Worm (Caenorhabditis elegans): ENCODE measurements around the gene irld-21.

The irld-21 gene

DNA sequence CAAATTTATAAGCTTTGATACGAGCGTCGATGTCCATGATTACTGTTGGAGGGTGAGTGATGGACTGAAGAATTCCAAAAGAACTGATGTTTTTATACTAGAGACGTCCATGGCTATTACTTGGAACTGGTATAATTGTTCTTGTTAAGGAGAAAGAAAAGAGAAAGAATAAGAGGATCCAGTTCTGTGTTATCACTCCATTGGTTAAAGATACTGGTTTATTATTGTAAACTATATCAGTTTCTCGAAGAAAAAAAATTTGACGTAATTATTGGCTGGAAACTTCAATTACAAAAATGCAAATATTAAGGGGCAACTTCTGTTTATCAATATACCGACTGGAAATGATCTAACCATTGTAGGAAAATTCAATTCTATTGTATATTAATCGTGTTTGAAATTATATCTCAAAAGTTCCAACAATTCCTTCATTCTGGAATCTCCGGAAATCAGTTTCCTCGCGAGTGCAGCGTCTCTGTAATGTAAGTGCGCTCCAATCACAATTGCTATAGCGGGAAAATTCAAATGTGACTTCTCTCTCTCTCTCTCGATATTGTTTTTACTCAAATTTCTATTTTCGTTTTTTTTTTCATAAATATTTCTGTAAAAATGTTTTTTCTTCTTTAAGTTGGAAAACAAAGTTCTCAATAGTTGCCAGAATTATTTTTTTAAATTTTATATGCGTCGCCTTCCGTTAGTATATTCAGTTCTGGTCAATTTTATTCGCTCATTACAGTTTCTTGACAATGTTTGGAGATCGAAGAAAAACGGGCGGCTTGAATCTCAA, 36.5 kb downstream of the irld-21 start, which contains the start of the genes col-2 and ndc-80:
Gene col-2 (minus strand): TSS at position 51 of the 787 bp plus-strand sequence.
Gene ndc-80 (plus strand): TSS at position 737 of the 787 bp plus-strand sequence.
- no peak for TF ChIP-seq unc-62 (GFP tag; optimal IDR thresholded peaks at IDR 0.05)

DNA sequence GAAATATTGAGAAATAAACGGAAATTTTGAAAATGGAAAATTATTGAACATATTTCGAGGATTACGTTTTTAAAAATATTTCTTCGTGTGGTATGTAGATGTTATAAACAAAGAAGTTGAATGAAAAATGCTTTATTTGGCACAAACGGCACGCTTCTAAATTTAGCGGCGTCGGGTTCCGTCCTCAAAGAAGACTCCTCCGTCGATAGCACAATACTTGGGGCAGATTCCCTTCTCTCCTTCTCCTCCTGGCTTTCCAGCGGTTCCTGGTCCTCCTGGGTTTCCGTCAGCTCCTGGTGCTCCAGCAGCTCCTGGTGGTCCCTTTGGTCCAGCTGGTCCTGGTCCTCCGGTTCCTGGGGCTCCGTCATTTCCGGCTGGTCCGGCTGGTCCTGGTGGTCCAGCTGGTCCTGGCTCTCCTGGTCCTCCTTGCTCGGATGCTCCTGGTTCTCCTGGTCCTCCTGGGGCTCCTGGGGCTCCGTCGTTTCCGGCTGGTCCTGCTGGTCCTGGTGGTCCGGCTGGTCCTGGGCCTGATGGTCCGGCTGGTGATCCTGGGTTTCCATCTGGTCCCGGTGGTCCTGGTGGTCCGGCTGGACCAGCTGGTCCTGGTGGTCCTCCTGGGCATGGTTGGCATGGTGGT, 37.7 kb downstream of the irld-21 start, which contains the start of gene W01B6.8:
Gene W01B6.8 (minus strand): TSS at position 51 of the 637 bp plus-strand sequence.
- no peak for TF ChIP-seq unc-62 (GFP tag; optimal IDR thresholded peaks at IDR 0.05)

DNA sequence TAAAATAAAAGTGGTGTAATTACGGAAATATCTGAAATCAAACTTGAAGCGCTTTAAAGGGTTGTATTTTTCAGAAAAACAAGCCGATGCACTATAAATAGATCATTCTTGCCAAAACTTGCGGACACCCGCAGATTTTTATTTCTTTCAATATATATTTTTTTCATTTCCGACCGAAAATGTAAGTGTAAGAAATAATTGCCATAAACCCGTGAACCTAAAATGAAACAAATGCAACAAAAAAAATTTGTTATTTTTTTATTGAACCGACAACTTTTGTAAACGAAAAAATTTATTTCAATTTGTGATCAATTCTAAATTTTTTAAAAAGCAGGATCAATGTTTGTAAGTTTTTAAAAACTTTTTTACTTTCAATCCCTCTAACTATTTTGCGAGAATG, 41.3 kb downstream of the irld-21 start, which contains the start of gene W01B6.6:
Gene W01B6.6 (plus strand): TSS at position 301 of the 400 bp plus-strand sequence.
- no peak for TF ChIP-seq unc-62 (GFP tag; optimal IDR thresholded peaks at IDR 0.05)

DNA sequence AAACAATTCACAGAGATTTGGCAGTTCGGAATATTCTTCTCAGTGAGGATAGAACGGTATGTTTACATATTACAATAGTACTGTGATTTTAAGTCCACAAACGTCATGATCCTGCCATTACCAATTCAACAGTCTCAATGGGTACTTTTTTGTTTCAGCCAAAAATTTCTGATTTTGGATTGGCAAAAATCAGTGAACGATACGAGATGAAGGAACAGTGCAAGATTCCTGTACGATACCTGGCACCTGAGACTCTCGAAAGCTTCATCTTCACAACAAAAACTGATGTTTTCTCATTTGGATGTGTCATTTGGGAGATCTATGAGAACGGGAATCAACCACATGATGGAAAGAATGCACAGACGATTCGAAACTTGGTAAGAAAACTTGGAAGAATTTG, 44.1 kb downstream of the irld-21 start:
- TF ChIP-seq unc-62 (GFP tag; optimal IDR thresholded peaks at IDR 0.05), result no peak

DNA sequence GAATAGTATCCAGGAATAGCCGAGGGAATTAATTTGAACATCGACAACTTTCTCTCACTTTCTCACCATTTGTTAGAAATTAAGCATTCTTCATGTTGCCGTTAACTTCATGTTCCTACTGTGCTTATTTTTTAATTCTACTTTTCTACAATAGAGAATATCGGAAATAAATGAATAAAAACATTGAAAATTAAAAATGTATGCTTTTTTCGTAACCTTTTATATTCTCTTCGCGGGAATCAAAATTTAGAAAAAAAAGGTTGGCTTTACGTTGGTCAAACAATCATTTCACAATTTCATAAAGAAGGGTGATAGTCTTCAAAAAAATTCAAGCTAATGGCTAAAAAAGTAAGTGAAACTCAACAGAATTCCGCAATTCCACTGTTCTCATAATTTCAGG, 46.2 kb downstream of the irld-21 start, which contains the start of gene W01B6.5:
Gene W01B6.5 (plus strand): TSS at position 301 of the 400 bp plus-strand sequence.
- TF ChIP-seq unc-62 (GFP tag; optimal IDR thresholded peaks at IDR 0.05), result no peak

DNA sequence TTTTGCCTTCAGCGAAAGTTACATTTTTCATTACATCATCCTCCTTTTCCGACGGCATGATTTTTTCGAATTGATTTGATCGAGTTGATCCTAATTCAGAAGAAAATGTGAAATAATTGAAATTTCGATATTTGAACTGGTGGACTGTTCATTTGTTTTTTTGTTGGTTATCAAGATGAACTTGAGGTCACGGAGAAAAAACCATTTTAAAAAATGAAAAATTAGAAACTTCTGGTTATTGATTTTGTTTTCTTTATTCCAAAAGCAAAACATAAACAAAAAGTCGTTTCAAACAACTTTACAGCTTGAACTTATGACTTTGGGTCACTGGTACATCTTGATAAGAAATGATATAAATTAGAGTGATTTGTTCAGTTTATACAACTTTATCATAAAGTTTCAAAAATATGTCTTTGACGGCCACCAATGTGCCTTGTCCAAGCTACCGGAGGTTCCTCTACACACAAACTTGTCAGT, 47.0 kb downstream of the irld-21 start, which contains the start of the genes ttbk-4 and W01B6.4:
Gene ttbk-4 (minus strand): TSS at position 101 of the 477 bp plus-strand sequence.
Gene W01B6.4 (plus strand): TSS at position 427 of the 477 bp plus-strand sequence.
- TF ChIP-seq unc-62 (GFP tag; optimal IDR thresholded peaks at IDR 0.05), result no peak

DNA sequence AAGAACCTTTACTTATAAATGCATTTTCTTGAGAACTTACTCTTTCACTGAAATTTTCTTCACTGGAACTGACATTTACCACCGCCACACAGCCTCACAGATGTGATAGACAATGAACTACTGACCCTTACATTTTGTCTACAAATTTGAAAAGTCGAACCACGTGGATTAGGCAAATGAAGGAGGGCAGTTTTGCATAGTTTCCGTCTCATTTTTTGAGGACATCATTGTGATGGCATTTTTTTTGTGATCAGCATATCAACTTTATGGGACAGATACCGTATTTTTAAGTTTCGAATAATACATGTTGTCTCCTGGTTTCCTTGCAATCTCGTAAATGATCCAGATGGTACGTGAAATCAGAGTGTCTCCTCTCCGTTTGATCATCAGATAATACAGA, 49.6 kb downstream of the irld-21 start, which contains the start of gene W01B6.3:
Gene W01B6.3 (minus strand): TSS at position 101 of the 400 bp plus-strand sequence.
- TF ChIP-seq unc-62 (GFP tag; optimal IDR thresholded peaks at IDR 0.05), result no peak

Measured in whole organism, dauer.